Fruit fly (Drosophila melanogaster) S2 (cell line): Measurements from ENCODE around the gene CG10348.

Experiments used
- CG8478 ChIP-seq: fragments of >200 bp; optimal IDR thresholded peaks from 2 replicates; lab custom pipeline; 2018
- CTCF ChIP-seq, 2 experiments: fragments of >200 bp; optimal IDR thresholded peaks; 2 replicates each; lab custom pipeline; 2018

DNA sequence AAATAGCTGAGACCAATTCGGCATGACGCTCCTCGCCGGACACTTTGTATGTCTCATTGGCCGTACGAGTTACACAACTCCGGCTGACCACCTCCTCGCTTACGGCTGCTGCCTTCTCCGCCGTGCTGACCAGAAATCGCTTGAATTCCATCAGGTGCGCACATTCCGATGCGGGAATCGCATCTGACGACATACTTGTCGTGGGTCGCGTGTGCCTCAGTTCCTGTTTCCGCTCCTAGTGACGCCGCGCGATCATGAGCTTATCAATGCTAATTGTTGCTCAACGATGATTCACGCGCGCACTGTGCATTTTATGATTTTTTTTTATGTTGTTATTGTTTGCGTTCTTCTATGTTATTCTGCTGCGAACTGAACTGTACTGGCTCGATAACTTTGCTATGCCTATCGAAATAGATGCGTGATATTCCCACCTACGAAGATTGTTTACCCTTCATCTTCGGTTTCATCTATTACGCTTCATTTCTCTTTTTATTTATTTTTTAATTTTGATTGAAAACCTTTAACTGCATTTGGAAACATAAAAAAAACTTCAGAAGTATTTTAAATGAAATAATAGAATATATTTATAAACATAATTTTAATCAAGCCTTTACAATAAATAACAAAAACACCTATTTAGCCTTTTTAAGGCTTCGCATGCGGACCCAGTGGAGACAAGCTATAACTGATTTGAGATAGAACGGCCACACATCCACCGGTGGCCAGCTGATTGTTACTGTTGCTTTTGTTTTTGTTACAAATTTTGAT is 29.4 kb downstream of the CG10348 start, which contains the start of the genes CG10376 and CG10343:
- TF ChIP-seq CTCF (optimal IDR thresholded peaks at IDR 0.05; lab: Kevin White, UChicago) (no peak), CG8478 (lab: Kevin White, UChicago) (no peak)
